Worm (Caenorhabditis elegans) whole organism, L3 larva: ENCODE data around the gene ZC317.6.

Source experiments
- R02D3.7 ChIP-seq: fragments of 150-350 bp; optimal IDR thresholded peaks from 2 replicates; lab custom pipeline; 2014; ENCODE audit warnings: missing biosample characterization, missing genetic modification characterization
- ZK546.5 ChIP-seq: sonication (generic microtip); optimal IDR thresholded peaks from 2 replicates; lab custom pipeline; 2017; ENCODE audit warnings: missing biosample characterization, missing genetic modification characterization
- aly-2 ChIP-seq: fragments of 150-350 bp; optimal IDR thresholded peaks from 2 replicates; lab custom pipeline; 2014; ENCODE audit warnings: missing biosample characterization, missing genetic modification characterization
- ama-1 ChIP-seq: fragments of 150-350 bp; optimal IDR thresholded peaks from 2 replicates; lab custom pipeline; 2018
- ceh-16 ChIP-seq: sonication (generic microtip); optimal IDR thresholded peaks from 2 replicates; lab custom pipeline; 2017; ENCODE audit warnings: missing biosample characterization, missing genetic modification characterization
- ceh-28 ChIP-seq: fragments of 150-350 bp; optimal IDR thresholded peaks from 2 replicates; lab custom pipeline; 2014; ENCODE audit warnings: missing biosample characterization, missing genetic modification reagents, missing genetic modification characterization
- ceh-82 ChIP-seq: fragments of 150-350 bp; optimal IDR thresholded peaks from 2 replicates; lab custom pipeline; 2014; ENCODE audit warnings: missing biosample characterization, missing genetic modification characterization
- ceh-9 ChIP-seq: sonication (generic microtip); optimal IDR thresholded peaks from 2 replicates; lab custom pipeline; 2018; ENCODE audit warnings: missing biosample characterization, missing genetic modification characterization
- daf-12 ChIP-seq: fragments of 150-350 bp; optimal IDR thresholded peaks from 2 replicates; lab custom pipeline; 2014; ENCODE audit warnings: missing biosample characterization, missing genetic modification reagents, missing genetic modification characterization
- egl-27 ChIP-seq: sonication (generic microtip); optimal IDR thresholded peaks from 4 replicates; lab custom pipeline; 2017; ENCODE audit warnings: missing biosample characterization, missing genetic modification reagents, missing genetic modification characterization
- egl-5 ChIP-seq: fragments of 150-350 bp; optimal IDR thresholded peaks from 2 replicates; lab custom pipeline; 2017; ENCODE audit warnings: missing biosample characterization, missing genetic modification reagents, missing genetic modification characterization, inconsistent platforms
- elt-1 ChIP-seq: fragments of 150-350 bp; optimal IDR thresholded peaks from 2 replicates; lab custom pipeline; 2014; ENCODE audit warnings: missing biosample characterization, missing genetic modification characterization
- elt-2 ChIP-seq: sonication (generic microtip); optimal IDR thresholded peaks from 2 replicates; lab custom pipeline; 2016; ENCODE audit warnings: missing genetic modification reagents, mild to moderate bottlenecking, missing genetic modification characterization, missing compliant biosample characterization
- elt-3 ChIP-seq, 3 experiments: fragments of 150-350 bp in 1 of 3; sonication (generic microtip) in 2 of 3; optimal IDR thresholded peaks; 2 replicates in 2 of 3; 4 replicates in 1 of 3; lab custom pipeline; 2014 to 2017; ENCODE audit warnings: missing biosample characterization in 3 of 3, missing genetic modification characterization in 3 of 3
- eor-1 ChIP-seq, 2 experiments: fragments of 150-350 bp; optimal IDR thresholded peaks; 2 replicates each; lab custom pipeline; 2014 to 2018; ENCODE audit warnings: missing biosample characterization in 2 of 2, missing genetic modification characterization in 2 of 2
- fkh-10 ChIP-seq: sonication (generic microtip); optimal IDR thresholded peaks from 2 replicates; lab custom pipeline; 2017; ENCODE audit warnings: missing biosample characterization, missing genetic modification reagents, missing genetic modification characterization
- fkh-2 ChIP-seq: fragments of 150-350 bp; optimal IDR thresholded peaks from 2 replicates; lab custom pipeline; 2014; ENCODE audit warnings: missing biosample characterization, missing genetic modification reagents, missing genetic modification characterization
- fos-1 ChIP-seq: fragments of 150-350 bp; optimal IDR thresholded peaks from 2 replicates; lab custom pipeline; 2014; ENCODE audit warnings: missing biosample characterization, missing genetic modification characterization
- hmg-11 ChIP-seq: sonication (generic microtip); optimal IDR thresholded peaks from 2 replicates; lab custom pipeline; 2016; ENCODE audit warnings: missing genetic modification characterization, missing compliant biosample characterization
- jun-1 ChIP-seq: fragments of 150-350 bp; optimal IDR thresholded peaks from 2 replicates; lab custom pipeline; 2014; ENCODE audit warnings: missing biosample characterization, missing genetic modification reagents, missing genetic modification characterization
- lin-15B ChIP-seq: fragments of 150-350 bp; optimal IDR thresholded peaks from 2 replicates; lab custom pipeline; 2014; ENCODE audit warnings: missing biosample characterization, missing genetic modification characterization
- lin-39 ChIP-seq: fragments of 150-350 bp; optimal IDR thresholded peaks from 2 replicates; lab custom pipeline; 2018; ENCODE audit warnings: missing biosample characterization, missing genetic modification reagents, missing genetic modification characterization
- lsy-12 ChIP-seq: sonication (generic microtip); optimal IDR thresholded peaks from 2 replicates; lab custom pipeline; 2016; ENCODE audit warnings: mild to moderate bottlenecking, missing genetic modification characterization, missing compliant biosample characterization
- mdl-1 ChIP-seq: fragments of 150-350 bp; optimal IDR thresholded peaks from 2 replicates; lab custom pipeline; 2014; ENCODE audit warnings: missing biosample characterization, missing genetic modification characterization
- mml-1 ChIP-seq: fragments of 150-350 bp; sonication (generic microtip); optimal IDR thresholded peaks from 3 replicates; lab custom pipeline; 2014; ENCODE audit warnings: missing biosample characterization, missing genetic modification characterization
- nfya-1 ChIP-seq: sonication (generic microtip); optimal IDR thresholded peaks from 2 replicates; lab custom pipeline; 2017; ENCODE audit warnings: missing genetic modification characterization, mild to moderate bottlenecking, missing compliant biosample characterization, antibody characterized with exemption, moderate library complexity; ENCODE audit not compliant: insufficient read depth
- nhr-11 ChIP-seq: fragments of 150-350 bp; optimal IDR thresholded peaks from 2 replicates; lab custom pipeline; 2014; ENCODE audit warnings: missing biosample characterization, missing genetic modification characterization
- nhr-12 ChIP-seq: fragments of 150-350 bp; optimal IDR thresholded peaks from 2 replicates; lab custom pipeline; 2014; ENCODE audit warnings: missing biosample characterization, missing genetic modification characterization
- nhr-23 ChIP-seq: fragments of 150-350 bp; optimal IDR thresholded peaks from 2 replicates; lab custom pipeline; 2014; ENCODE audit warnings: missing biosample characterization, missing genetic modification reagents, missing genetic modification characterization
- nhr-237 ChIP-seq: fragments of 150-350 bp; optimal IDR thresholded peaks from 2 replicates; lab custom pipeline; 2014; ENCODE audit warnings: missing biosample characterization, missing genetic modification characterization
- nhr-25 ChIP-seq: sonication (generic microtip); optimal IDR thresholded peaks from 2 replicates; lab custom pipeline; 2017; ENCODE audit warnings: missing biosample characterization, missing genetic modification characterization
- nhr-28 ChIP-seq: fragments of 150-350 bp; optimal IDR thresholded peaks from 2 replicates; lab custom pipeline; 2014; ENCODE audit warnings: missing biosample characterization, missing genetic modification characterization
- nhr-43 ChIP-seq: sonication (generic microtip); optimal IDR thresholded peaks from 2 replicates; lab custom pipeline; 2016; ENCODE audit warnings: mild to moderate bottlenecking, missing genetic modification characterization, missing compliant biosample characterization; ENCODE audit not compliant: poor library complexity, severe bottlenecking
- nhr-67 ChIP-seq: fragments of 150-350 bp; optimal IDR thresholded peaks from 2 replicates; lab custom pipeline; 2014; ENCODE audit warnings: missing biosample characterization, missing genetic modification characterization
- nhr-76 ChIP-seq: fragments of 150-350 bp; sonication (generic microtip); optimal IDR thresholded peaks from 5 replicates; lab custom pipeline; 2014; ENCODE audit warnings: missing biosample characterization, missing genetic modification characterization
- nhr-77 ChIP-seq: fragments of 150-350 bp; optimal IDR thresholded peaks from 2 replicates; lab custom pipeline; 2014; ENCODE audit warnings: missing biosample characterization, missing genetic modification characterization
- pha-4 ChIP-seq: fragments of 150-350 bp; optimal IDR thresholded peaks from 2 replicates; lab custom pipeline; 2014; ENCODE audit warnings: missing biosample characterization, missing genetic modification reagents, missing genetic modification characterization
- pqm-1 ChIP-seq: fragments of 150-350 bp; optimal IDR thresholded peaks from 2 replicates; lab custom pipeline; 2017; ENCODE audit warnings: missing biosample characterization, missing genetic modification characterization, inconsistent platforms
- sea-2 ChIP-seq: fragments of 150-350 bp; sonication (generic microtip); optimal IDR thresholded peaks from 4 replicates; lab custom pipeline; 2014; ENCODE audit warnings: missing biosample characterization, missing genetic modification reagents, missing genetic modification characterization
- skn-1 ChIP-seq: fragments of 150-350 bp; optimal IDR thresholded peaks from 2 replicates; lab custom pipeline; 2014; ENCODE audit warnings: missing biosample characterization, missing genetic modification characterization
- snpc-4 ChIP-seq: fragments of 150-350 bp; optimal IDR thresholded peaks from 2 replicates; lab custom pipeline; 2014; ENCODE audit warnings: missing biosample characterization, missing genetic modification characterization
- tbx-2 ChIP-seq: sonication (generic microtip); optimal IDR thresholded peaks from 2 replicates; lab custom pipeline; 2016; ENCODE audit warnings: mild to moderate bottlenecking, missing genetic modification characterization, missing compliant biosample characterization
- unc-39 ChIP-seq: sonication (generic microtip); optimal IDR thresholded peaks from 4 replicates; lab custom pipeline; 2017; ENCODE audit warnings: missing biosample characterization, missing genetic modification characterization
- unc-62 ChIP-seq: fragments of 150-350 bp; sonication (generic microtip); optimal IDR thresholded peaks from 4 replicates; lab custom pipeline; 2014; ENCODE audit warnings: missing biosample characterization, missing genetic modification reagents, missing genetic modification characterization
- zag-1 ChIP-seq: fragments of 150-350 bp; optimal IDR thresholded peaks from 2 replicates; lab custom pipeline; 2014; ENCODE audit warnings: missing biosample characterization, missing genetic modification characterization
- ztf-11 ChIP-seq: fragments of 150-350 bp; optimal IDR thresholded peaks from 2 replicates; lab custom pipeline; 2014; ENCODE audit warnings: missing biosample characterization, missing genetic modification characterization
- ztf-4 ChIP-seq: fragments of 150-350 bp; optimal IDR thresholded peaks from 2 replicates; lab custom pipeline; 2014; ENCODE audit warnings: missing biosample characterization, missing genetic modification characterization

Gene ZC317.6

DNA sequence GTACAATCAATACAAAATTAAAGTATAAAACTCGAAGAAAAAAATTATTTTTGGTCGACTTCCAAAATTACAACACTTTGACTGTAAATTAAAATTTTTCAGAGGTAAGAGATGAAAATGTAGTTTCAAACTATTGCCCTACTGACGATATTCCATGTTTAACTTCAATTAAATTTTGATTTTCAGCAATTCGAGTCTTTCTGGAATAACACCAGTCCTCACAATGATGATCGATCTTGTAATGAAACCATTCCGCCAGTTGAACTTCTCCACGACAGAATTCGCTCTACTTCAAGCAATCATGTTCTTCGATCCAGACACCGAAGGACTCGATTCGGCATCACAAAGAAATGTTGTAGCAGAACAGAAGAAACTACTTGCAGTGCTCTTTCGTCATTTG, 40.7 kb upstream of the ZC317.6 start:
- TF ChIP-seq nhr-25 (tag; lab: Kevin White, UChicago) (no peak), fkh-2 (tag; lab: Kevin White, UChicago) (no peak), mdl-1 (no peak), ceh-16 (tag; lab: Kevin White, UChicago) (no peak), jun-1 (tag; lab: Kevin White, UChicago) (no peak), nhr-12 (tag; lab: Kevin White, UChicago) (no peak), tbx-2 (tag; lab: Kevin White, UChicago) (no peak), daf-12 (tag; lab: Kevin White, UChicago) (no peak), zag-1 (tag; lab: Kevin White, UChicago) (no peak), nhr-237 (tag; lab: Kevin White, UChicago) (no peak), nhr-76 (tag; lab: Kevin White, UChicago) (no peak), fos-1 (no peak), fkh-10 (GFP tag; lab: Kevin White, UChicago) (no peak), unc-39 (tag; lab: Kevin White, UChicago) (no peak), nhr-77 (tag; lab: Kevin White, UChicago) (no peak), lin-39 (tag; lab: Kevin White, UChicago) (no peak), elt-1 (tag; lab: Kevin White, UChicago) (no peak), mml-1 (tag; lab: Kevin White, UChicago) (no peak), egl-5 (tag; lab: Kevin White, UChicago) (no peak), aly-2 (tag; lab: Kevin White, UChicago) (no peak)

DNA sequence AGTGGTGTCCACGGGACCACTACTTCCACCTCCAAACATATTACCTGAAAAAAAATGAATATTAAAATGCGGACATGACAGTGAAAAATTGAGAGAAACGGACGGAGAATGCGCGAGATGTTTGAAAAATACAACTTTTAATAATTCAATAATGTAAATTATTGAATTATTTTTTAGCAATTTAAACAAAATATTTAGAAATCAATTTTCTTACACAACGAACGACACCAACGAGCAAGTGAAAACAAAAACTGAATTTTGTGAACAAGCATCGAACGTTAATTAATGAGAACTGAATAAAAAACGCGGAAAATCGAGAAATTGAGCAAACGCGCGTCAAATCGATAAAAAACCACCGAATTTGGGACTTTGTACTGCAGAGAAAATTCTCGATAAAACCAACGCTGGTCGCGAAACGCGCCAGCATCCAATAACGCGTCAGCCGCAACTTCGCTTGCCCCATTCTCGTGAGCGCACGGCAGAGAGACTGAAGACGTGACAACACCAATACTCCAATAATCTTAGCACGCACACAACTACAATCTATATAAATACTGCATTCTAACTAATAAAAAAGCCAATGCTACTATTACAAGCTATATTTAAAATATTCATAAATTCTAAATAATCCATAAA, 36.5 kb upstream of the ZC317.6 start, which contains the start of the genes dnj-19 and nhr-47:
TSS of gene dnj-19 (minus strand) at position 51 of the 636 bp plus-strand sequence.
TSS of gene nhr-47 (plus strand) at position 447 of the 636 bp plus-strand sequence.
- peak; percentile 90 for TF ChIP-seq tbx-2 (tag; lab: Kevin White, UChicago)
- peak; percentile 89 for TF ChIP-seq nfya-1 (tag; lab: Kevin White, UChicago)
- peak; percentile 87 for TF ChIP-seq ceh-28 (tag; lab: Kevin White, UChicago)
- TF ChIP-seq fkh-10 (GFP tag; lab: Kevin White, UChicago), result peak; percentile 56
- TF ChIP-seq ama-1, result peak; percentile 68
- TF ChIP-seq nhr-77 (tag; lab: Kevin White, UChicago), result peak; percentile 21
- no peak for TF ChIP-seq nhr-28 (tag; lab: Kevin White, UChicago)
- peak; percentile 85 for TF ChIP-seq skn-1 (tag; lab: Kevin White, UChicago)
- TF ChIP-seq snpc-4 (tag; lab: Kevin White, UChicago), result peak; percentile 86
- TF ChIP-seq mml-1 (tag; lab: Kevin White, UChicago), result no peak
- no peak for TF ChIP-seq ceh-9
- peak; percentile 93 for TF ChIP-seq lsy-12
- peak; percentile 80 for TF ChIP-seq elt-2
- no peak for TF ChIP-seq eor-1 (tag; optimal IDR thresholded peaks at IDR 0.05; lab: Kevin White, UChicago)
- TF ChIP-seq sea-2 (GFP tag; lab: Kevin White, UChicago), result no peak
- TF ChIP-seq ZK546.5 (tag; lab: Kevin White, UChicago), result no peak
- TF ChIP-seq lin-15B (tag; lab: Kevin White, UChicago), result peak; percentile 84
- no peak for TF ChIP-seq elt-3 (tag; optimal IDR thresholded peaks at IDR 0.05; lab: Kevin White, UChicago)
- TF ChIP-seq ceh-16 (tag; lab: Kevin White, UChicago), result no peak
- peak; percentile 66 for TF ChIP-seq ceh-82 (tag; lab: Kevin White, UChicago)
- peak; percentile 85 for TF ChIP-seq pha-4 (tag; lab: Kevin White, UChicago)
- no peak for TF ChIP-seq nhr-11 (tag; lab: Kevin White, UChicago)
- no peak for TF ChIP-seq fkh-2 (tag; lab: Kevin White, UChicago)
- no peak for TF ChIP-seq daf-12 (tag; lab: Kevin White, UChicago)
- TF ChIP-seq hmg-11, result peak; percentile 82
- TF ChIP-seq nhr-12 (tag; lab: Kevin White, UChicago), result no peak
- TF ChIP-seq nhr-76 (tag; lab: Kevin White, UChicago), result no peak
- peak; percentile 70 for TF ChIP-seq R02D3.7 (tag; lab: Kevin White, UChicago)
- no peak for TF ChIP-seq fos-1
- peak; percentile 92 for TF ChIP-seq lin-39 (tag; lab: Kevin White, UChicago)
- TF ChIP-seq egl-27 (tag; lab: Kevin White, UChicago), result peak; percentile 48
- no peak for TF ChIP-seq ztf-11 (tag; lab: Kevin White, UChicago)
- TF ChIP-seq nhr-25 (tag; lab: Kevin White, UChicago), result peak; percentile 92
- peak; percentile 42 for TF ChIP-seq egl-5 (tag; lab: Kevin White, UChicago)
- no peak for TF ChIP-seq nhr-237 (tag; lab: Kevin White, UChicago)
- peak; percentile 87 for TF ChIP-seq nhr-43 (tag; lab: Kevin White, UChicago)
- TF ChIP-seq pqm-1 (tag; lab: Kevin White, UChicago), result peak; percentile 26
- peak; percentile 21 for TF ChIP-seq elt-1 (tag; lab: Kevin White, UChicago)
- no peak for TF ChIP-seq zag-1 (tag; lab: Kevin White, UChicago)
- TF ChIP-seq unc-62 (GFP tag; lab: Kevin White, UChicago), result no peak
- no peak for TF ChIP-seq aly-2 (tag; lab: Kevin White, UChicago)
- no peak for TF ChIP-seq nhr-67
- peak; percentile 91 for TF ChIP-seq nhr-23 (tag; lab: Kevin White, UChicago)
- peak; percentile 91 for TF ChIP-seq jun-1 (tag; lab: Kevin White, UChicago)
- peak; percentile 24 for TF ChIP-seq mdl-1
- TF ChIP-seq unc-39 (tag; lab: Kevin White, UChicago), result no peak
- peak; percentile 59 for TF ChIP-seq ztf-4 (tag; lab: Kevin White, UChicago)
